Worm (Caenorhabditis elegans): ENCODE measurements around the gene pot-2.

Gene pot-2

ce11 chrII:14528233-14528802 lies 4.3 kb downstream of the pot-2 start, which contains the start of the genes F57C2.5 and spat-1:
TSS of gene F57C2.5 (minus strand) at chrII:14528239.
TSS of gene spat-1 (plus strand) at chrII:14528752.
- TF ChIP-seq F49E8.2 (tag; optimal IDR thresholded peaks at IDR 0.05; ENCODE audit: insufficient read depth) (peak; percentile 38), tbp1 (GFP tag; optimal IDR thresholded peaks at IDR 0.05) (peak; percentile 44), Y95B8A.8 (GFP tag; IDR thresholded peaks at IDR 0.05) (0 out of 2 replicates have a peak, but pooled peaks have one; percentile 19), snpc-1.3 (tag; optimal IDR thresholded peaks at IDR 0.05; ENCODE audit: insufficient read depth) (peak; percentile 36), lsl-1 (GFP tag; optimal IDR thresholded peaks at IDR 0.05) (peak; percentile 88), ZK185.1 (tag; optimal IDR thresholded peaks at IDR 0.05; ENCODE audit: poor library complexity, severe bottlenecking) (no peak), B0019.2 (GFP tag; conservative IDR thresholded peaks at IDR 0.05) (no peak), F23B12.7 (tag; optimal IDR thresholded peaks at IDR 0.05; ENCODE audit: insufficient read depth) (peak; percentile 47), ceh-100 (GFP tag; IDR thresholded peaks at IDR 0.05) (peak; percentile 97), hlh-26 (GFP tag; conservative IDR thresholded peaks at IDR 0.05) (no peak), nhr-80 (tag; optimal IDR thresholded peaks at IDR 0.05) (peak; percentile 62), athp-1 (tag; optimal IDR thresholded peaks at IDR 0.05) (peak; percentile 36), cebp-1 (GFP tag; IDR thresholded peaks at IDR 0.05) (no peak), cebp-1 (tag; optimal IDR thresholded peaks at IDR 0.05) (peak; percentile 49), attf-3 (GFP tag; conservative IDR thresholded peaks at IDR 0.05) (peak; percentile 24; the same call in 1 of the 2 replicates), rcor-1 (GFP tag; IDR thresholded peaks at IDR 0.05) (0 out of 2 replicates have a peak, but pooled peaks have one; percentile 10), F33H1.4 (GFP tag; IDR thresholded peaks at IDR 0.05) (peak; percentile 42; the same call in 1 of the 2 replicates), D2030.7 (GFP tag; IDR thresholded peaks at IDR 0.05) (peak; percentile 76; the same call in 1 of the 2 replicates), mxl-1 (tag; optimal IDR thresholded peaks at IDR 0.05) (no peak), Y53F4B.3 (GFP tag; IDR thresholded peaks at IDR 0.05) (no peak), mcd-1 (GFP tag; IDR thresholded peaks at IDR 0.05) (peak; percentile 24; the same call in 1 of the 2 replicates), hrde-1 (tag; optimal IDR thresholded peaks at IDR 0.05; ENCODE audit: borderline replicate concordance) (no peak), Y79H2A.3 (GFP tag; conservative IDR thresholded peaks at IDR 0.05) (no peak; the same call in 1 of the 2 replicates), egrh-3 (GFP tag; IDR thresholded peaks at IDR 0.05) (peak; percentile 33; the same call in 1 of the 2 replicates), ceh-27 (GFP tag; optimal IDR thresholded peaks at IDR 0.05) (peak; percentile 59), madf-8 (GFP tag; conservative IDR thresholded peaks at IDR 0.05) (peak; percentile 12; the same call in 1 of the 2 replicates), unc-130 (GFP tag; optimal IDR thresholded peaks at IDR 0.05) (peak; percentile 74), aptf-2 (GFP tag; conservative IDR thresholded peaks at IDR 0.05) (peak; percentile 78; the same call in 1 of the 2 replicates), let-526 (GFP tag; IDR thresholded peaks at IDR 0.05) (0 out of 2 replicates have a peak, but pooled peaks have one; percentile 10), B0336.3 (GFP tag; IDR thresholded peaks at IDR 0.05) (0 out of 2 replicates have a peak, but pooled peaks have one; percentile 23), ztf-18 (tag; optimal IDR thresholded peaks at IDR 0.05) (peak; percentile 42), ceh-91 (GFP tag; IDR thresholded peaks at IDR 0.05) (peak; percentile 76), hmg-20 (GFP tag; IDR thresholded peaks at IDR 0.05) (no peak), sptf-2 (GFP tag; optimal IDR thresholded peaks at IDR 0.05) (no peak), snpc-4 (GFP tag; optimal IDR thresholded peaks at IDR 0.05) (no peak), snpc-4 (tag; optimal IDR thresholded peaks at IDR 0.05) (peak in 3 of 4 experiments; percentile 27 to 44 (median 40)), lin-54 (GFP tag; optimal IDR thresholded peaks at IDR 0.05) (peak; percentile 22), pbrm-1 (GFP tag; IDR thresholded peaks at IDR 0.05) (no peak), B0261.1 (tag; optimal IDR thresholded peaks at IDR 0.05) (peak; percentile 18), ets-4 (GFP tag; optimal IDR thresholded peaks at IDR 0.05) (no peak), tbx-9 (tag; optimal IDR thresholded peaks at IDR 0.05; ENCODE audit: borderline replicate concordance) (no peak), let-607 (tag; optimal IDR thresholded peaks at IDR 0.05) (peak in 1 of 2 experiments; percentile 32), bed-2 (GFP tag; IDR thresholded peaks at IDR 0.05) (no peak), dpl-1 (GFP tag; optimal IDR thresholded peaks at IDR 0.05) (peak; percentile 2), madf-6 (GFP tag; IDR thresholded peaks at IDR 0.05) (peak; percentile 41; the same call in 1 of the 2 replicates), hmg-1.2 (GFP tag; IDR thresholded peaks at IDR 0.05) (peak; percentile 49; the same call in 1 of the 2 replicates)

Measured in whole organism, young adult.